Worm (Caenorhabditis elegans): Measurements from ENCODE around the gene pgap-3.

DNA sequence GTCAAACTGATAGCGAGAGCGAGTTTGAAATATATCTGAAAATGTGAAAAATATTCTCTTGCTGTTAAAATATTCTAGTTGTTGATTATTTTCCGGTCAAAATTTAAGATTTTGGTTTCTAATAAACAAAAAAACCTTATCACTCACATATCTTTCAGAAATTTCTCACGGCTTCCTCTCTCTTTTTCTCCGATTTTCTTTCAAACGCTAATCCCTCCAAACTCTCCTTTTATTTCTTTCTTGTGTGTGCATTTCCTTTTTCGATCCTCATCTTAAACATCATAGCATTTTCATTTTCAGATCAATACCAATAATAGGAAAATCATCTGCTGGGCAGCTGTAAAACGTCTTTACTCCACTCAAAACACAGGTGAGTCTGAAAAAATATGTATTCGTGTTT is 44.4 kb downstream of the pgap-3 start, which contains the start of gene fos-1:
- TF ChIP-seq ceh-16 (tag; optimal IDR thresholded peaks at IDR 0.05): no peak
- no peak for TF ChIP-seq snpc-4 (tag; optimal IDR thresholded peaks at IDR 0.05)
- no peak for TF ChIP-seq lsy-2 (tag; optimal IDR thresholded peaks at IDR 0.05)
- no peak for TF ChIP-seq skn-1 (tag; optimal IDR thresholded peaks at IDR 0.05)
- TF ChIP-seq unc-62 (GFP tag; optimal IDR thresholded peaks at IDR 0.05): no peak
- TF ChIP-seq ztf-4 (tag; optimal IDR thresholded peaks at IDR 0.05): no peak
- no peak for TF ChIP-seq ztf-1 (GFP tag; conservative IDR thresholded peaks at IDR 0.05)
- TF ChIP-seq aly-2 (tag; optimal IDR thresholded peaks at IDR 0.05): no peak

Measured in whole organism, L2 larva.